Fruit fly (Drosophila melanogaster) whole organism, embryonic: ENCODE results near the gene Orp8.
A peak's percentile ranks its signal among the peaks of the same experiment; 100 is the strongest.

ENCODE experiments used
- Adf1 ChIP-seq: fragments of 200-800 bp; sonication (Bioruptor generic); IDR thresholded peaks from 2 replicates; pipeline ENCODE4 v1.3.6; 2022; ENCODE audit warnings: missing biosample characterization, missing genetic modification characterization
- Atf3 ChIP-seq: fragments of 200-800 bp; sonication (Bioruptor generic); optimal IDR thresholded peaks from 3 replicates; lab custom pipeline; 2016; ENCODE audit warnings: missing biosample characterization, missing genetic modification characterization
- B-H1 ChIP-seq: fragments of 200-800 bp; sonication (Bioruptor generic); IDR thresholded peaks from 3 replicates; pipeline ENCODE4 v1.3.6; 2022; ENCODE audit warnings: missing biosample characterization, missing genetic modification characterization
- CG10209 ChIP-seq: fragments of 200-800 bp; sonication (Bioruptor generic); optimal IDR thresholded peaks from 3 replicates; lab custom pipeline; 2017; ENCODE audit warnings: missing biosample characterization, mild to moderate bottlenecking, missing genetic modification characterization, missing genetic modification reagents
- CG10543 ChIP-seq: fragments of 200-800 bp; sonication (Bioruptor generic); optimal IDR thresholded peaks from 3 replicates; lab custom pipeline; 2017; ENCODE audit warnings: missing biosample characterization, mild to moderate bottlenecking, missing genetic modification characterization, moderate library complexity
- CG12219 ChIP-seq: fragments of 200-800 bp; sonication (Bioruptor generic); optimal IDR thresholded peaks from 3 replicates; lab custom pipeline; 2018; ENCODE audit warnings: missing biosample characterization, mild to moderate bottlenecking, missing genetic modification characterization
- CG15073 ChIP-seq: fragments of 200-800 bp; sonication (Bioruptor generic); optimal IDR thresholded peaks from 2 replicates; lab custom pipeline; 2016; ENCODE audit warnings: missing biosample characterization, missing genetic modification characterization
- CG16779 ChIP-seq: fragments of 200-800 bp; sonication (Bioruptor generic); IDR thresholded peaks from 2 replicates; pipeline ENCODE4 v1.3.6; 2022; ENCODE audit warnings: missing biosample characterization, missing genetic modification characterization
- CG16813 ChIP-seq: fragments of 200-800 bp; sonication (Bioruptor generic); IDR thresholded peaks from 3 replicates; pipeline ENCODE4 v1.3.6; 2022; ENCODE audit warnings: missing biosample characterization, missing genetic modification characterization; ENCODE audit not compliant: partially characterized antibody
- CG17186 ChIP-seq: fragments of 200-800 bp; sonication (Bioruptor generic); optimal IDR thresholded peaks from 3 replicates; lab custom pipeline; 2017; ENCODE audit warnings: missing biosample characterization, missing genetic modification reagents, missing genetic modification characterization
- CG17829 ChIP-seq: fragments of 200-800 bp; optimal IDR thresholded peaks from 2 replicates; lab custom pipeline; 2019; ENCODE audit warnings: missing biosample characterization, mild to moderate bottlenecking, missing genetic modification characterization, moderate library complexity
- CG18619 ChIP-seq: fragments of 200-800 bp; sonication (Bioruptor generic); optimal IDR thresholded peaks from 3 replicates; lab custom pipeline; 2017; ENCODE audit warnings: missing biosample characterization, mild to moderate bottlenecking, missing genetic modification characterization
- CG2129 ChIP-seq: fragments of 200-800 bp; sonication (Bioruptor generic); IDR thresholded peaks from 2 replicates; pipeline ENCODE4 v1.3.6; 2022; ENCODE audit warnings: missing biosample characterization, missing genetic modification characterization; ENCODE audit not compliant: partially characterized antibody
- CG32767 ChIP-seq: fragments of 200-800 bp; sonication (Bioruptor generic); IDR thresholded peaks from 2 replicates; pipeline ENCODE4 v1.3.6; 2022; ENCODE audit warnings: missing biosample characterization, missing genetic modification characterization
- CG3281 ChIP-seq: fragments of 200-800 bp; sonication (Bioruptor generic); optimal IDR thresholded peaks from 3 replicates; lab custom pipeline; 2017; ENCODE audit warnings: missing biosample characterization, mild to moderate bottlenecking, missing genetic modification characterization
- CG3407 ChIP-seq: fragments of 200-800 bp; sonication (Bioruptor generic); optimal IDR thresholded peaks from 2 replicates; lab custom pipeline; 2018; ENCODE audit warnings: missing biosample characterization, mild to moderate bottlenecking, missing genetic modification characterization
- CG3995 ChIP-seq: fragments of 200-800 bp; sonication (Bioruptor generic); optimal IDR thresholded peaks from 3 replicates; lab custom pipeline; 2016; ENCODE audit warnings: missing biosample characterization, missing genetic modification characterization
- CG7786 ChIP-seq: fragments of 200-800 bp; sonication (Bioruptor generic); optimal IDR thresholded peaks from 2 replicates; lab custom pipeline; 2016; ENCODE audit warnings: missing biosample characterization, missing genetic modification characterization
- CG8359 ChIP-seq: fragments of 200-800 bp; sonication (Bioruptor generic); optimal IDR thresholded peaks from 2 replicates; lab custom pipeline; 2017; ENCODE audit warnings: missing biosample characterization, mild to moderate bottlenecking, missing genetic modification characterization, borderline replicate concordance
- CG9609 ChIP-seq: fragments of 200-800 bp; sonication (Bioruptor generic); optimal IDR thresholded peaks from 3 replicates; lab custom pipeline; 2016; ENCODE audit warnings: missing biosample characterization, missing genetic modification characterization
- CG9727 ChIP-seq: fragments of 200-800 bp; sonication (Bioruptor generic); optimal IDR thresholded peaks from 3 replicates; lab custom pipeline; 2017; ENCODE audit warnings: missing biosample characterization, mild to moderate bottlenecking, missing genetic modification characterization
- E2f2 ChIP-seq: fragments of 200-800 bp; sonication (Bioruptor generic); IDR thresholded peaks from 2 replicates; pipeline ENCODE4 v1.3.6; 2022; ENCODE audit warnings: missing biosample characterization, missing genetic modification characterization
- Eip74EF ChIP-seq, 2 experiments: fragments of 200-800 bp in 1 of 2; fragments of >200 bp in 1 of 2; sonication (Bioruptor generic) in 1 of 2; optimal IDR thresholded peaks; 2 replicates each; lab custom pipeline; 2017 to 2019; ENCODE audit warnings: missing biosample characterization in 2 of 2, missing genetic modification characterization in 2 of 2, mild to moderate bottlenecking in 1 of 2, moderate library complexity in 1 of 2
- Gug ChIP-seq: fragments of 200-800 bp; sonication (Bioruptor generic); IDR thresholded peaks from 4 replicates; pipeline ENCODE4 v1.3.6; 2022; ENCODE audit warnings: missing biosample characterization, missing genetic modification characterization
- MESR4 ChIP-seq: fragments of 200-800 bp; sonication (Bioruptor generic); optimal IDR thresholded peaks from 2 replicates; lab custom pipeline; 2018; ENCODE audit warnings: missing biosample characterization, mild to moderate bottlenecking, missing genetic modification characterization, moderate library complexity
- MTF-1 ChIP-seq: fragments of 200-800 bp; sonication (Bioruptor generic); optimal IDR thresholded peaks from 2 replicates; lab custom pipeline; 2018; ENCODE audit warnings: missing biosample characterization, mild to moderate bottlenecking, missing genetic modification characterization, borderline replicate concordance
- Max ChIP-seq: fragments of 200-800 bp; sonication (Bioruptor generic); optimal IDR thresholded peaks from 2 replicates; lab custom pipeline; 2016; ENCODE audit warnings: missing biosample characterization, mild to moderate bottlenecking, missing genetic modification characterization
- NK7.1 ChIP-seq: fragments of 200-800 bp; sonication (Bioruptor generic); optimal IDR thresholded peaks from 3 replicates; lab custom pipeline; 2016; ENCODE audit warnings: missing biosample characterization, missing genetic modification characterization
- Ptx1 ChIP-seq: fragments of 200-800 bp; sonication (Bioruptor generic); IDR thresholded peaks from 2 replicates; pipeline ENCODE4 v1.3.6; 2022; ENCODE audit warnings: missing biosample characterization, missing genetic modification characterization
- Ravus ChIP-seq: fragments of 200-800 bp; sonication (Bioruptor generic); IDR thresholded peaks from 2 replicates; pipeline ENCODE4 v1.3.6; 2022; ENCODE audit warnings: missing biosample characterization, missing genetic modification characterization
- Side ChIP-seq: fragments of 200-800 bp; sonication (Bioruptor generic); optimal IDR thresholded peaks from 2 replicates; lab custom pipeline; 2016; ENCODE audit warnings: missing biosample characterization, missing genetic modification characterization
- Trl ChIP-seq, 3 experiments: fragments of >200 bp in 2 of 3; fragments of 200-800 bp in 1 of 3; sonication (Bioruptor generic) in 1 of 3; optimal IDR thresholded peaks; 2 replicates in 1 of 3; 3 replicates in 2 of 3; lab custom pipeline; 2016 to 2017; ENCODE audit warnings: missing biosample characterization in 1 of 3, missing genetic modification characterization in 1 of 3
- bab2 ChIP-seq: fragments of 200-800 bp; sonication (Bioruptor generic); optimal IDR thresholded peaks from 2 replicates; lab custom pipeline; 2016; ENCODE audit warnings: missing biosample characterization, missing genetic modification characterization
- btn ChIP-seq: fragments of 200-800 bp; sonication (Bioruptor generic); optimal IDR thresholded peaks from 2 replicates; lab custom pipeline; 2016; ENCODE audit warnings: missing biosample characterization, missing genetic modification characterization
- chn ChIP-seq: fragments of 200-800 bp; sonication (Bioruptor generic); optimal IDR thresholded peaks from 2 replicates; lab custom pipeline; 2016; ENCODE audit warnings: missing biosample characterization, missing genetic modification characterization
- dpn ChIP-seq, 2 experiments: fragments of 200-800 bp; sonication (Bioruptor generic); optimal IDR thresholded peaks; 3 replicates each; lab custom pipeline; 2016; ENCODE audit warnings: missing biosample characterization in 2 of 2, missing genetic modification characterization in 2 of 2
- fd64A ChIP-seq: fragments of 200-800 bp; sonication (Bioruptor generic); optimal IDR thresholded peaks from 3 replicates; lab custom pipeline; 2018; ENCODE audit warnings: missing biosample characterization, mild to moderate bottlenecking, missing genetic modification characterization
- oc ChIP-seq: fragments of 200-800 bp; sonication (Bioruptor generic); optimal IDR thresholded peaks from 2 replicates; lab custom pipeline; 2018; ENCODE audit warnings: missing biosample characterization, mild to moderate bottlenecking, missing genetic modification characterization, moderate library complexity
- org-1 ChIP-seq: fragments of 200-800 bp; sonication (Bioruptor generic); optimal IDR thresholded peaks from 2 replicates; lab custom pipeline; 2017; ENCODE audit warnings: missing biosample characterization, missing genetic modification characterization
- pnt ChIP-seq: fragments of 200-800 bp; sonication (Bioruptor generic); optimal IDR thresholded peaks from 3 replicates; lab custom pipeline; 2016; ENCODE audit warnings: missing biosample characterization, missing genetic modification characterization
- prd ChIP-seq, 3 experiments: fragments of >200 bp in 2 of 3; fragments of 200-800 bp in 1 of 3; sonication (Bioruptor generic) in 1 of 3; optimal IDR thresholded peaks in 2 of 3; IDR thresholded peaks in 1 of 3; 2 replicates in 2 of 3; 3 replicates in 1 of 3; pipeline versions ENCODE4 v1.3.6 to Lab custom; 2017 to 2022; ENCODE audit warnings: missing biosample characterization in 1 of 3, missing genetic modification characterization in 1 of 3
- row ChIP-seq: fragments of 200-800 bp; sonication (Bioruptor generic); IDR thresholded peaks from 3 replicates; pipeline ENCODE4 v1.3.6; 2022; ENCODE audit warnings: missing biosample characterization, missing genetic modification characterization
- sisA ChIP-seq: fragments of 200-800 bp; sonication (Bioruptor generic); IDR thresholded peaks from 2 replicates; pipeline ENCODE4 v1.3.6; 2022; ENCODE audit warnings: missing biosample characterization, missing genetic modification characterization
- slou ChIP-seq: fragments of 200-800 bp; sonication (Bioruptor generic); optimal IDR thresholded peaks from 3 replicates; lab custom pipeline; 2016; ENCODE audit warnings: missing biosample characterization, missing genetic modification characterization
- tin ChIP-seq: fragments of 200-800 bp; sonication (Bioruptor generic); optimal IDR thresholded peaks from 3 replicates; lab custom pipeline; 2016; ENCODE audit warnings: missing biosample characterization, missing genetic modification characterization
- twi ChIP-seq: fragments of 200-800 bp; optimal IDR thresholded peaks from 2 replicates; lab custom pipeline; 2019; ENCODE audit warnings: missing biosample characterization, mild to moderate bottlenecking, missing genetic modification characterization, moderate library complexity
- unpg ChIP-seq: fragments of 200-800 bp; sonication (Bioruptor generic); optimal IDR thresholded peaks from 3 replicates; lab custom pipeline; 2018; ENCODE audit warnings: missing biosample characterization, mild to moderate bottlenecking, missing genetic modification characterization, moderate library complexity
- wdn ChIP-seq: fragments of 200-800 bp; sonication (Bioruptor generic); IDR thresholded peaks from 2 replicates; pipeline ENCODE4 v1.3.6; 2022; ENCODE audit warnings: missing biosample characterization, missing genetic modification characterization
- zfh1 ChIP-seq: fragments of 200-800 bp; sonication (Bioruptor generic); IDR thresholded peaks from 3 replicates; pipeline ENCODE4 v1.3.6; 2022; ENCODE audit warnings: missing biosample characterization, missing genetic modification characterization

Orp8 gene

DNA sequence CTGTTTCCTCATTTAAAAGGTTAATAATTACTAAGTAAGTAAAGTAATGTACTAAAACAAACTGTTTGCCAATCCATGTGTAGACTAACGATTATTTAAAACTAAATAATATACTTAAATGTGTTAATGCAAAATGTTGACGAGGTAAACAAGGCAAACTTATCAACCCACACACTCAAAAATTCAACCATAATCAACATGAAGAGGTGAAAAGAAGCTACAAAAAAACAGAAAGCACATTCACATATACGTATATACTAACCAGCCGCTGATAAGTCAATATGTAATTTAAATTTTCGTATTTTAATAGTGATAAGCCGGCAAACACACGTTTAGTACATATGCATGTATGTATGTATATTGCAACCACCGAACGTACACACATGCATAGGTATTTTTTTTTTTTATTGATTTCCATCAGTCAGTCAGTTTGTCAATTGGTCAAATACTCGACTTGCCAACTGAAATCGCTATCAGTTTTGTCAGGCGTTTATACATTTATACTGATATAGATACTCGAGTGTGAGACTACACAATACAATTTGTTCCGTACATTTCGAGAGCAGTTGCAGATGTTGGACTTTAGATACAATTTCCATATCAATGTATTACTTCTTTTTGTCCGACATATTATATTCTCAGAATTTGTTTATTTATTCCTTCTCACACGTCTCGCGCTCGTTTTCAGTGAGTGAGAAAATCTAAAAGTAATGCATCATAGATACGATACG is 49.5 kb upstream of the Orp8 start (continued):
- TF ChIP-seq CG18619: peak; percentile 36
- no peak for TF ChIP-seq twi (tag; lab: Kevin White, UChicago)
- no peak for TF ChIP-seq Max (GFP tag; lab: Kevin White, UChicago)
- no peak for TF ChIP-seq CG32767 (GFP tag; lab: Robert Waterston, UW)
- TF ChIP-seq chn (GFP tag; lab: Kevin White, UChicago): no peak
- TF ChIP-seq tin (GFP tag; lab: Kevin White, UChicago): no peak
- TF ChIP-seq CG15073 (GFP tag; lab: Kevin White, UChicago): no peak
- TF ChIP-seq CG7786 (GFP tag; lab: Kevin White, UChicago): no peak
- no peak for TF ChIP-seq pnt
- TF ChIP-seq Trl (optimal IDR thresholded peaks at IDR 0.05; lab: Kevin White, UChicago): no peak
- peak; percentile 15 for TF ChIP-seq Trl (GFP tag; optimal IDR thresholded peaks at IDR 0.05; lab: Kevin White, UChicago)
- TF ChIP-seq CG9609 (GFP tag; lab: Kevin White, UChicago): no peak
- TF ChIP-seq CG16813 (GFP tag; lab: Robert Waterston, UW): no peak
- TF ChIP-seq CG17186 (GFP tag; lab: Kevin White, UChicago): no peak
- peak; percentile 70 for TF ChIP-seq CG3407 (GFP tag; lab: Kevin White, UChicago)
- TF ChIP-seq CG10209 (GFP tag; lab: Kevin White, UChicago): peak; percentile 62
- no peak for TF ChIP-seq oc (tag; lab: Kevin White, UChicago)
- no peak for TF ChIP-seq Gug (GFP tag; lab: Robert Waterston, UW)
- TF ChIP-seq prd (optimal IDR thresholded peaks at IDR 0.05; lab: Kevin White, UChicago): no peak
- TF ChIP-seq prd (GFP tag; IDR thresholded peaks at IDR 0.05; lab: Robert Waterston, UW): peak; percentile 35; the same call in 1 of the 3 replicates
- peak; percentile 24 for TF ChIP-seq CG10543
- TF ChIP-seq MESR4 (GFP tag; lab: Kevin White, UChicago): no peak
- TF ChIP-seq CG9727 (GFP tag; lab: Kevin White, UChicago): peak; percentile 59
- peak; percentile 56; the same call in 1 of the 3 replicates for TF ChIP-seq zfh1 (GFP tag; lab: Robert Waterston, UW)
- TF ChIP-seq Side (GFP tag; lab: Kevin White, UChicago): no peak
- peak; percentile 45 for TF ChIP-seq org-1 (GFP tag; lab: Kevin White, UChicago)
- TF ChIP-seq unpg: peak; percentile 41
- TF ChIP-seq Adf1 (GFP tag; lab: Robert Waterston, UW): no peak
- TF ChIP-seq slou (GFP tag; lab: Kevin White, UChicago): no peak
- no peak for TF ChIP-seq sisA
- no peak for TF ChIP-seq CG3995 (GFP tag; lab: Kevin White, UChicago)
- TF ChIP-seq Ptx1 (GFP tag; lab: Robert Waterston, UW): no peak
- TF ChIP-seq CG8359 (GFP tag; lab: Kevin White, UChicago): peak; percentile 3
- no peak for TF ChIP-seq btn
- TF ChIP-seq NK7.1 (GFP tag; lab: Kevin White, UChicago): no peak
- TF ChIP-seq Eip74EF (GFP tag; optimal IDR thresholded peaks at IDR 0.05; lab: Kevin White, UChicago): no peak
- no peak for TF ChIP-seq CG12219 (GFP tag; lab: Kevin White, UChicago)
- peak; percentile 48 for TF ChIP-seq MTF-1
- TF ChIP-seq CG2129 (GFP tag; lab: Robert Waterston, UW): no peak
- no peak for TF ChIP-seq Ravus (GFP tag; lab: Robert Waterston, UW)
- peak; percentile 51 for TF ChIP-seq CG3281 (GFP tag; lab: Kevin White, UChicago)
- TF ChIP-seq B-H1 (GFP tag; lab: Robert Waterston, UW): no peak
- peak in 1 of 2 experiments; percentile 0 for TF ChIP-seq dpn (GFP tag; optimal IDR thresholded peaks at IDR 0.05; lab: Kevin White, UChicago)
- TF ChIP-seq row: peak; percentile 58
- peak; percentile 66 for TF ChIP-seq fd64A (GFP tag; lab: Kevin White, UChicago)
- peak; percentile 20 for TF ChIP-seq bab2 (GFP tag; lab: Kevin White, UChicago)
- TF ChIP-seq wdn (GFP tag; lab: Robert Waterston, UW): peak; percentile 28; the same call in 1 of the 2 replicates
- no peak for TF ChIP-seq Atf3 (GFP tag; lab: Kevin White, UChicago)
- peak; percentile 24; the same call in 1 of the 2 replicates for TF ChIP-seq E2f2
- TF ChIP-seq CG17829: no peak
- no peak for TF ChIP-seq CG16779 (GFP tag; lab: Robert Waterston, UW)
